Worm (Caenorhabditis elegans) whole organism, midembryonic: ENCODE measurements around the gene cpna-4.

Experiments
- T22C8.4 ChIP-seq: fragments of 200-800 bp; sonication (Bioruptor generic); IDR thresholded peaks from 2 replicates; pipeline ENCODE4 v1.3.6; 2022; ENCODE audit warnings: missing genetic modification characterization, missing compliant biosample characterization
- cog-1 ChIP-seq: sonication (generic microtip); optimal IDR thresholded peaks from 2 replicates; lab custom pipeline; 2016; ENCODE audit warnings: missing genetic modification characterization, missing compliant biosample characterization
- flt-1 ChIP-seq: fragments of 200-800 bp; sonication (Bioruptor generic); IDR thresholded peaks from 2 replicates; pipeline ENCODE4 v1.3.6; 2022; ENCODE audit warnings: missing genetic modification characterization, missing compliant biosample characterization
- klf-2 ChIP-seq: fragments of 200-800 bp; sonication (Bioruptor generic); conservative IDR thresholded peaks from 2 replicates; pipeline ENCODE4 v1.3.6; 2022; ENCODE audit warnings: missing genetic modification reagents, missing genetic modification characterization, missing compliant biosample characterization
- med-1 ChIP-seq: sonication (generic microtip); optimal IDR thresholded peaks from 2 replicates; lab custom pipeline; 2017; ENCODE audit warnings: missing genetic modification characterization, mild to moderate bottlenecking, missing compliant biosample characterization, antibody characterized with exemption, missing genetic modification reagents; ENCODE audit not compliant: insufficient read depth
- ref-1 ChIP-seq: fragments of 200-800 bp; sonication (Bioruptor generic); conservative IDR thresholded peaks from 2 replicates; pipeline ENCODE4 v1.3.6; 2022; ENCODE audit warnings: missing genetic modification reagents, missing genetic modification characterization, missing compliant biosample characterization
- tab-1 ChIP-seq: fragments of 200-800 bp; sonication (Bioruptor generic); IDR thresholded peaks from 2 replicates; pipeline ENCODE4 v1.3.6; 2022; ENCODE audit warnings: missing genetic modification characterization, missing compliant biosample characterization
- ztf-23 ChIP-seq: fragments of 200-800 bp; sonication (Bioruptor generic); IDR thresholded peaks from 2 replicates; pipeline ENCODE4 v1.3.6; 2022; ENCODE audit warnings: missing genetic modification reagents, missing genetic modification characterization, missing compliant biosample characterization
- ztf-29 ChIP-seq: fragments of 200-800 bp; sonication (Bioruptor generic); IDR thresholded peaks from 2 replicates; pipeline ENCODE4 v1.3.6; 2022; ENCODE audit warnings: missing genetic modification reagents, missing genetic modification characterization, missing compliant biosample characterization

The cpna-4 gene

DNA sequence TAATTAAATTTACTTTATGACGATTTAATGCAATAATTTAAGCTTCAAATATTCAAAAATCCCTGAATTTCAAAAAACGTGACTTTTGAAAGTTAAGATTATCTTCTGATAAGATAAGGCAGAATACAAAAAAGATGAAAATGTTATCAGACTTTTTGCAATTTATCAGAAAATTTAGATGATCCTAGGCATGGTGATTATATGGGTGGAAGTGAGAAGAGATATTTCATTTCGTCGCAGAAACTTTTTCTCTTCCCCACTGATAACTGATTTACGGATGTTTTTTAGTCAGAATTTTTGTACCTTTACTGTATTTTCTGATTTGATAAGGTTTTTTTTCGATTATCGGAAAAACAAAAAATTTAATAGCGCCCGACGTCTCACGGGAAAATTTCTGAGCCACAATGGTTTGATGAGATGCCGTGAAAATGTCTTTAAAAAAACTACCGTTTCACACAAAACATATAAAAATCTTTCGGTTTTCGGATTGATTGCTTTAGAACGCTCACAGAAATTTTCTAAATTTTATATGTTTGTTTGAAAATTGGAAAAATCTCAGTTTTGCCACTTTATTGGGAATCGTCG, 34.0 kb downstream of the cpna-4 start:
- TF ChIP-seq T22C8.4 (GFP tag; lab: Robert Waterston, UW): no peak
- no peak for TF ChIP-seq klf-2 (GFP tag; lab: Robert Waterston, UW)
- no peak for TF ChIP-seq tab-1
- no peak for TF ChIP-seq ztf-23 (GFP tag; lab: Robert Waterston, UW)
- no peak for TF ChIP-seq ztf-29
- TF ChIP-seq cog-1 (tag; lab: Kevin White, UChicago): no peak
- no peak for TF ChIP-seq med-1 (GFP tag; lab: Kevin White, UChicago)
- TF ChIP-seq ref-1 (GFP tag; lab: Robert Waterston, UW): no peak
- TF ChIP-seq flt-1 (GFP tag; lab: Robert Waterston, UW): no peak

DNA sequence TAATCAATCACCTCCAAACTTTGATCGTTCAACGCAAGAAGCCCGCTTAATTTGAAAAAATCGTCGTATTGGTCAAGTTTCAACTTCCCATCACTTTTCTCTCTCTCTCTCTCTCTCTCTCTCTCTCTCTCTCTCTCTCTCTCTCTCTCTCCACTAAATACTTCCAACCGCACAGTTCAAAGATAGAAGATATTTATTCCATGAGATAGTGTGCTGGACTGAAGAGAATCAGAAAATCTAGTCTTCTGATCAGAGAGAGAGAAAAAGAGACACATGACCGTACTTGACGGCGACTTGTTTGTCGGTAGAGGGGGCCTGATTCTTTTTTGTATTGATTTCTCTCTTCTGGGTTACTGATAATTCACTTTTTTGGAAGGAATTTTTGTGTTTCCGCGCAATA, 37.3 kb downstream of the cpna-4 start:
- TF ChIP-seq T22C8.4 (GFP tag; lab: Robert Waterston, UW): no peak
- TF ChIP-seq med-1 (GFP tag; lab: Kevin White, UChicago): no peak
- TF ChIP-seq klf-2 (GFP tag; lab: Robert Waterston, UW): no peak
- no peak for TF ChIP-seq ztf-23 (GFP tag; lab: Robert Waterston, UW)
- TF ChIP-seq ztf-29: no peak
- no peak for TF ChIP-seq flt-1 (GFP tag; lab: Robert Waterston, UW)
- no peak for TF ChIP-seq ref-1 (GFP tag; lab: Robert Waterston, UW)
- no peak for TF ChIP-seq tab-1
- no peak for TF ChIP-seq cog-1 (tag; lab: Kevin White, UChicago)

DNA sequence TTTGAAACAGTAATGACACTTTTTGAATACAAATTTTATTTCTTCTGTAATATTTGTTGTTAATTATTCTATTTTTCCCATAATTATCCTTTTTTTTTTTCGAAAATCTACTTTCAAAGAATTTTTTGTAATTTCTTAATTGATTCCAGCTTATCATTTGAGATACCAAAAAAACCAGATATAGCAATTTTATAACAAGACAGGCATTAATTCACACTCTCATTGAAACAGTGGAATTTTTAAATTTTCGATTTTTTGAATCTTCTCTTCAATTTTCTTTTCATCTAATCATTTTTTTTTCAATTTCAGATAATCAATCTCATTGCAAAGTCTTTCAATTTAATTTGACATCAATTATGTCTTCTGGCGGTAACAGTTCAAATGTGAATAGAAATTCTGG, 38.6 kb downstream of the cpna-4 start, which contains the start of gene nhr-5:
Gene nhr-5, plus strand, starts transcription at position 301 of the 400 bp plus-strand sequence.
- TF ChIP-seq T22C8.4 (GFP tag; lab: Robert Waterston, UW): no peak
- no peak for TF ChIP-seq flt-1 (GFP tag; lab: Robert Waterston, UW)
- no peak for TF ChIP-seq ztf-23 (GFP tag; lab: Robert Waterston, UW)
- no peak for TF ChIP-seq tab-1
- no peak for TF ChIP-seq med-1 (GFP tag; lab: Kevin White, UChicago)
- TF ChIP-seq ref-1 (GFP tag; lab: Robert Waterston, UW): no peak
- TF ChIP-seq cog-1 (tag; lab: Kevin White, UChicago): no peak
- no peak for TF ChIP-seq klf-2 (GFP tag; lab: Robert Waterston, UW)
- no peak for TF ChIP-seq ztf-29

DNA sequence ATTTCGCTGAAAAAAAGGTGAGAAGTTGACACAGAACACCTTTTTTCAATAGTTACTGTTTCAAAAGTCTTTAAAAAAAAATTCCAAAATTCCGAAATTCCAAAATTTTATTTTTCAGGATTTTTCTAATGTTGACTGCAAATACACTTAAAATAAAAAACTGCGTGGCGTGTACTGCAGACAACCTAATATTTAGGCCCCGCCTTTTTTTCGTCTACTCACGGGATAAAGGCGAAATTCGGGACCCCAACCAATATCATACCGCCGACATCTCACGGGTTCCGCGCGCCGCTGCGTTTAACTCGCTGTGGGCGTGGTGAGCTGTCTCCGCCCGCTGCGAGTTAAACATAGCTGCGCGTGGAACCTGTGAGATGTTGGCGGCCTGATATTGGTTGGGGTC, 41.2 kb downstream of the cpna-4 start:
- TF ChIP-seq flt-1 (GFP tag; lab: Robert Waterston, UW) (no peak), ztf-29 (no peak), cog-1 (tag; lab: Kevin White, UChicago) (no peak), tab-1 (no peak), klf-2 (GFP tag; lab: Robert Waterston, UW) (no peak), med-1 (GFP tag; lab: Kevin White, UChicago) (no peak), ref-1 (GFP tag; lab: Robert Waterston, UW) (no peak), T22C8.4 (GFP tag; lab: Robert Waterston, UW) (no peak), ztf-23 (GFP tag; lab: Robert Waterston, UW) (no peak)
